Fruit fly (Drosophila melanogaster) whole organism: ENCODE measurements around the gene CG46458.

ENCODE experiments used
- CG8478 ChIP-seq: fragments of >200 bp; optimal IDR thresholded peaks from 2 replicates; lab custom pipeline; 2018; ENCODE audit warnings: inconsistent platforms
- Dll ChIP-seq: fragments of >200 bp; optimal IDR thresholded peaks from 2 replicates; lab custom pipeline; 2017
- EcR ChIP-seq, 2 experiments: fragments of >200 bp; optimal IDR thresholded peaks; 2 replicates each; lab custom pipeline; 2017; ENCODE audit warnings: missing biosample characterization in 2 of 2, missing genetic modification characterization in 2 of 2, missing genetic modification reagents in 2 of 2
- pan ChIP-seq: fragments of >200 bp; optimal IDR thresholded peaks from 2 replicates; lab custom pipeline; 2017
- psq ChIP-seq: fragments of >200 bp; optimal IDR thresholded peaks from 2 replicates; lab custom pipeline; 2017
- usp ChIP-seq: fragments of >200 bp; optimal IDR thresholded peaks from 2 replicates; lab custom pipeline; 2017; ENCODE audit warnings: missing biosample characterization, missing genetic modification characterization, mixed read lengths

CG46458 gene

dm6 chr3R:6929151-6929550 is 29.0 kb downstream of the CG46458 start:
- TF ChIP-seq Dll (lab: Kevin White, UChicago) = no peak

- TF ChIP-seq usp (GFP tag; lab: Kevin White, UChicago) (no peak), CG8478 (lab: Kevin White, UChicago) (no peak), Dll (lab: Kevin White, UChicago) (no peak), psq (lab: Kevin White, UChicago) (no peak), pan (lab: Kevin White, UChicago) (no peak), EcR (GFP tag; optimal IDR thresholded peaks at IDR 0.05; lab: Kevin White, UChicago) (no peak)
Observed at dm6 chr3R:6924235-6924634, 33.9 kb downstream of the CG46458 start.

- no peak for TF ChIP-seq Dll (lab: Kevin White, UChicago)
- TF ChIP-seq pan (lab: Kevin White, UChicago) = no peak
- TF ChIP-seq usp (GFP tag; lab: Kevin White, UChicago) = no peak
- no peak for TF ChIP-seq CG8478 (lab: Kevin White, UChicago)
- TF ChIP-seq EcR (GFP tag; optimal IDR thresholded peaks at IDR 0.05; lab: Kevin White, UChicago) = no peak
- no peak for TF ChIP-seq psq (lab: Kevin White, UChicago)
Observed at dm6 chr3R:6923189-6923588, 35.0 kb downstream of the CG46458 start.

dm6 chr3R:6921256-6921966 is 36.8 kb downstream of the CG46458 start:
- no peak for TF ChIP-seq CG8478 (lab: Kevin White, UChicago)
- TF ChIP-seq pan (lab: Kevin White, UChicago) = no peak
- no peak for TF ChIP-seq EcR (GFP tag; optimal IDR thresholded peaks at IDR 0.05; lab: Kevin White, UChicago)
- no peak for TF ChIP-seq Dll (lab: Kevin White, UChicago)
- no peak for TF ChIP-seq usp (GFP tag; lab: Kevin White, UChicago)
- TF ChIP-seq psq (lab: Kevin White, UChicago) = no peak

dm6 chr3R:6919974-6920373 is 38.2 kb downstream of the CG46458 start:
- TF ChIP-seq Dll (lab: Kevin White, UChicago) (no peak), pan (lab: Kevin White, UChicago) (no peak), CG8478 (lab: Kevin White, UChicago) (no peak), EcR (GFP tag; optimal IDR thresholded peaks at IDR 0.05; lab: Kevin White, UChicago) (no peak), psq (lab: Kevin White, UChicago) (no peak), usp (GFP tag; lab: Kevin White, UChicago) (no peak)

- no peak for TF ChIP-seq pan (lab: Kevin White, UChicago)
- no peak for TF ChIP-seq psq (lab: Kevin White, UChicago)
- TF ChIP-seq EcR (GFP tag; optimal IDR thresholded peaks at IDR 0.05; lab: Kevin White, UChicago) = no peak
- no peak for TF ChIP-seq Dll (lab: Kevin White, UChicago)
- TF ChIP-seq CG8478 (lab: Kevin White, UChicago) = no peak
- TF ChIP-seq usp (GFP tag; lab: Kevin White, UChicago) = no peak
Observed at dm6 chr3R:6918270-6918669, 39.9 kb downstream of the CG46458 start.

dm6 chr3R:6916700-6917099 is 41.5 kb downstream of the CG46458 start:
- TF ChIP-seq Dll (lab: Kevin White, UChicago) (no peak), usp (GFP tag; lab: Kevin White, UChicago) (no peak), psq (lab: Kevin White, UChicago) (no peak), CG8478 (lab: Kevin White, UChicago) (no peak), pan (lab: Kevin White, UChicago) (no peak), EcR (GFP tag; optimal IDR thresholded peaks at IDR 0.05; lab: Kevin White, UChicago) (no peak)

- TF ChIP-seq Dll (lab: Kevin White, UChicago) (no peak), EcR (GFP tag; optimal IDR thresholded peaks at IDR 0.05; lab: Kevin White, UChicago) (no peak), psq (lab: Kevin White, UChicago) (no peak), usp (GFP tag; lab: Kevin White, UChicago) (no peak), pan (lab: Kevin White, UChicago) (no peak), CG8478 (lab: Kevin White, UChicago) (no peak)
Observed at dm6 chr3R:6914396-6914795, 43.8 kb downstream of the CG46458 start.

- no peak for TF ChIP-seq Dll (lab: Kevin White, UChicago)
- TF ChIP-seq CG8478 (lab: Kevin White, UChicago) = no peak
- no peak for TF ChIP-seq usp (GFP tag; lab: Kevin White, UChicago)
- TF ChIP-seq pan (lab: Kevin White, UChicago) = no peak
- TF ChIP-seq EcR (GFP tag; optimal IDR thresholded peaks at IDR 0.05; lab: Kevin White, UChicago) = no peak
- no peak for TF ChIP-seq psq (lab: Kevin White, UChicago)
Observed at dm6 chr3R:6912251-6913215, 45.6 kb downstream of the CG46458 start.

- no peak for TF ChIP-seq CG8478 (lab: Kevin White, UChicago)
- no peak for TF ChIP-seq pan (lab: Kevin White, UChicago)
- no peak for TF ChIP-seq EcR (GFP tag; optimal IDR thresholded peaks at IDR 0.05; lab: Kevin White, UChicago)
- TF ChIP-seq usp (GFP tag; lab: Kevin White, UChicago) = no peak
- TF ChIP-seq Dll (lab: Kevin White, UChicago) = no peak
- TF ChIP-seq psq (lab: Kevin White, UChicago) = no peak
Observed at dm6 chr3R:6909418-6909817, 48.8 kb downstream of the CG46458 start.

dm6 chr3R:6908105-6908504 is 50.1 kb downstream of the CG46458 start:
- TF ChIP-seq EcR (GFP tag; optimal IDR thresholded peaks at IDR 0.05; lab: Kevin White, UChicago) = no peak
- no peak for TF ChIP-seq usp (GFP tag; lab: Kevin White, UChicago)
- TF ChIP-seq Dll (lab: Kevin White, UChicago) = no peak
- TF ChIP-seq psq (lab: Kevin White, UChicago) = no peak
- TF ChIP-seq CG8478 (lab: Kevin White, UChicago) = no peak
